Fruit fly (Drosophila melanogaster): ENCODE results near the gene AsnRS.
A peak's percentile ranks its signal among the peaks of the same experiment; 100 is the strongest.

The AsnRS gene

DNA sequence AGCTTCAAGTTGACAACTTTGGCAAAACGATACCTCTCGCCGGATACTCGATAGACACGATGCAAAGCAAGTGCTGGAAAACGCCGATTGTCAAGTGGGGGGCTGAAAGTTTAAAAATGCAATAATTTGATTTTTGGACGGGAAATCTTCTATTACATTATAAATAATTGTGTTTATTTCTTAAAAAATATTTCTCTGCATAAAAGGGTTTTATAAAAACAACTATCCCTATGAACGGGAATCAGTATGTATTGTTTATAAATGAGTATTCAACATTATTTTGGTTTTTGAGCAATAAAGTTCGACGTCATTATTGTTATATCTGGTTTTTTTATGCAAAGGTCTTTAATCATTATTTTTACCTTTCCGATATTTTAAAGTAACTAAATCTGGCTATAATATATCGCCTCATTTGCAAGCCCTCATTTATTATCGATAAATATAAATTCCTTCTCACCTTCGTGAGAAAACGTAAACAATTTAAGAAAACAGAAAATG lies at the start of gene AsnRS, which contains the start of gene DCTN6-p27 (continued):
- TF ChIP-seq CG8632 (GFP tag; optimal IDR thresholded peaks at IDR 0.05), result peak; percentile 53
- TF ChIP-seq Hr38 (GFP tag; optimal IDR thresholded peaks at IDR 0.05), result no peak
- TF ChIP-seq Smox (GFP tag; optimal IDR thresholded peaks at IDR 0.05), result no peak
- TF ChIP-seq esn (GFP tag; optimal IDR thresholded peaks at IDR 0.05), result peak; percentile 80
- TF ChIP-seq fkh (GFP tag; optimal IDR thresholded peaks at IDR 0.05), result peak; percentile 60
- peak; percentile 18 for TF ChIP-seq Sox14 (GFP tag; optimal IDR thresholded peaks at IDR 0.05)
- no peak for TF ChIP-seq CG6808 (GFP tag; optimal IDR thresholded peaks at IDR 0.05)
- peak; percentile 31 for TF ChIP-seq dac (GFP tag; optimal IDR thresholded peaks at IDR 0.05)

DNA sequence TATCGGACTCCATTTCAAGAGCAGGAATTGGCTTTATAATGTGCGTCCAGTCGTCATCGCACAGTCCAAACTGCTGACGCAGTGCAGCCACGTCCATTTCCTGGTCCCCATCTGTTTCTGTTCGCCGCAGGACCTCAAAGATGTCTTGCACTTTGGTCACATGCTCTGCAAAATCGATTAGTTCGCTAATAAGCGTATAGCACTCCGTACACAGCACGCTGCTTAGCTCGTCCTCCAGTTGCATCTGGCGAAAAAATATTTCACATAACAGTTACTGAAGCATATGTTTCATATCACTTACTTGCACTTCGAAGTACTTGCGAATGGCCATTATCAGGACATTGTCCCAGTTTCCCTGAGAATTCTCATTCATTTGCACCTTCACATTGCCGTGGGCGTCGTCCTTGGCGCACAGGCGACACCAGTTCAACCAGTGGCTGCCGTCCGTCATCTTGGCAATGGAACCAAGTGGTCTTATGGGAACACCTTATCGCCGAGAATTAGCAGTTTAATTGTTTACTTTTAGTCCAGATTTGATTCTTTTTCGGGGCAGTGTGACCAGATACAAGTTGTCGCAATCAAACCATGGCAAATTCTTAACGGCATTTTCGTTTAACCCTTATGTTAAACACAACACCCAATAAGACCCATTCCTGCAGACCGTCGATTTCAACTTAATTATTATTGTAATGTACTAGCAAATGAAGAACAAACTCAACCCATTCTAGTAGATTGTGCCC lies 49.6 kb upstream of the AsnRS start, which contains the start of gene CG17568:
Gene CG17568 (minus strand): TSS at position 550 of the 740 bp plus-strand sequence.
- peak; percentile 62 for TF ChIP-seq Eip78C (GFP tag)
- no peak for TF ChIP-seq Met (GFP tag; optimal IDR thresholded peaks at IDR 0.05)
- TF ChIP-seq Hr38 (GFP tag; optimal IDR thresholded peaks at IDR 0.05), result no peak
- no peak for TF ChIP-seq CG7368 (GFP tag; optimal IDR thresholded peaks at IDR 0.05)
- no peak for TF ChIP-seq Eip93F (GFP tag; optimal IDR thresholded peaks at IDR 0.05)
- peak; percentile 3 for TF ChIP-seq esn (GFP tag; optimal IDR thresholded peaks at IDR 0.05)
- peak; percentile 69 for TF ChIP-seq fkh (GFP tag; optimal IDR thresholded peaks at IDR 0.05)

DNA sequence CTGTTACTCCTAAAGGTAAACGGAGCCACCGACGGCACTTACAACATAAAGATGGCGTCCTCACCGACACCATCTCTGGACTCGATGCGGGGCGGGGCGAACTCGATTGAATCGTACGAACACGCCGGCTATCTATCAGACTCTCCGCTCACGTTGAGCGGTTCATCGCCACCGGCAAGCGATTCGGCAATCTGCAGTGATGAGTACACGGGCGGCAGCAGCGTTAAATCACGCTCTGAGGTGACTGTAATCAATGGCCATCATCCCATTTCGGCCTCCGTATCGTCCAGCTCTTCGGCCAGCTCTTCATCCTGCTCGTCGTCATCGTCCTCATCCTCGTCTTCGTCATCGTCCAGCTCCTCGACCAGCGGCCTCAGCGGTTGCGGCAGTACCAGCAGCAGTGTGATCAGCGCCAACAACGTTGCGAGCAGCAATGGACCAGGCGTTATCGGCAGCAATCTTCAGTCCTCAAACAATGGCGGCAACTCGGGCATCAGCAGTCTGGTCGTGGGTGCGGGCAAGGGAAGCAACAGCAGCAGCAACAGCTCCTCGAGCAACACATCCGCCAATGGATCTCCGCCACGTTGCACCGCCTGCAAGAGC lies 36.4 kb upstream of the AsnRS start:
- TF ChIP-seq Hr39 (GFP tag; optimal IDR thresholded peaks at IDR 0.05) (no peak), Eip78C (GFP tag) (peak; percentile 33), svp (GFP tag) (peak; percentile 95), CG6792 (GFP tag; optimal IDR thresholded peaks at IDR 0.05) (no peak), Eip93F (GFP tag; optimal IDR thresholded peaks at IDR 0.05) (no peak), CG10669 (GFP tag; optimal IDR thresholded peaks at IDR 0.05) (no peak)

DNA sequence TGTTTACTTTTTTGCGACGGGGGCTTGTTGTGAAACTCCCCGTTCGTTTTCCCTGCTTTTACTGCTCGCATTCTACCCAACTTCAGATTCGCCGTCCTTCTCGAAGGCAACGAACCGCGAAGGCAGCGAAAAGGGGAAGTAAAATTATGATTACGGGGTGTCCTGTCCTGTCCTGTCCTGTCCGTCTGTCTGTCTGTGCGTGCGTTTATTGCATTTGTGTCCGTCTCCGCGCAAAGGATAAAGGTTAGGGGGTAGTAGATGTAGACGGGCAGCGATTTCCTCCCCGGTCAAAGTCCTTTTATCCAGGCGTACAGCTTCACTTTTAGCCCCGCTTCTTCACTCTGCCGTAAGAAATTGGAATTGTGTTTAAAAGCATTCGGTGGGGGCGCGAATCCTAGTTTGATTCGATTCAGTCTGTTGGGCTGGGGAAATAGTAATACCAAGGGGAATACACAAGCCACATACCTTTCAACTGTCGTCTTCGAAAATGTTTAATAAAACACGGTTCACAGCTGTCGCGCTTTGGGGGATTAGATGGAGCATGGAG lies 35.5 kb upstream of the AsnRS start:
- TF ChIP-seq CG10631 (GFP tag; optimal IDR thresholded peaks at IDR 0.05) (no peak), ss (GFP tag; optimal IDR thresholded peaks at IDR 0.05) (peak; percentile 3 to 17)

DNA sequence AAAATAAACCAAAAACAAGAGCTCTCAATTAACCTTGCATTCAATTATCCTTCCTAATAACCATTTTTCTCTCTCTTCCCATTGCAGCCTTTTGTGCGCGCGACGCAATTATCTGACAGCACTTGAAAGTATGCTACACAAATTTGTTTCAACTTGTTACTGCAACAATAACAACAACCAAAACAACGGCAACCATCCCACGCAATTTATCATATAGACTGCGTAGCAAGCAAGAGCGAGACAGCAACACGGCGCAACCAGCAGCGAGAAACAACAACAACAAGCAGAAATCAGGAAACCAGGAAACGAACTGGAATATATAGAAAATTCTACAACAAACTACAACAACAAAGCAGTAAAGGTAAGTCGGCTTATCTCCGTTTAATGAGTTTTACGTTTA lies 34.2 kb upstream of the AsnRS start:
- TF ChIP-seq dsx (GFP tag; optimal IDR thresholded peaks at IDR 0.05; ENCODE audit: poor library complexity, severe bottlenecking) (peak; percentile 39), Sox14 (GFP tag; optimal IDR thresholded peaks at IDR 0.05) (peak; percentile 56), Met (GFP tag; optimal IDR thresholded peaks at IDR 0.05) (no peak), CG6808 (GFP tag; optimal IDR thresholded peaks at IDR 0.05) (no peak), CG31627 (GFP tag; optimal IDR thresholded peaks at IDR 0.05) (no peak), Eip78C (GFP tag) (peak; percentile 66), acj6 (GFP tag; optimal IDR thresholded peaks at IDR 0.05) (no peak)

DNA sequence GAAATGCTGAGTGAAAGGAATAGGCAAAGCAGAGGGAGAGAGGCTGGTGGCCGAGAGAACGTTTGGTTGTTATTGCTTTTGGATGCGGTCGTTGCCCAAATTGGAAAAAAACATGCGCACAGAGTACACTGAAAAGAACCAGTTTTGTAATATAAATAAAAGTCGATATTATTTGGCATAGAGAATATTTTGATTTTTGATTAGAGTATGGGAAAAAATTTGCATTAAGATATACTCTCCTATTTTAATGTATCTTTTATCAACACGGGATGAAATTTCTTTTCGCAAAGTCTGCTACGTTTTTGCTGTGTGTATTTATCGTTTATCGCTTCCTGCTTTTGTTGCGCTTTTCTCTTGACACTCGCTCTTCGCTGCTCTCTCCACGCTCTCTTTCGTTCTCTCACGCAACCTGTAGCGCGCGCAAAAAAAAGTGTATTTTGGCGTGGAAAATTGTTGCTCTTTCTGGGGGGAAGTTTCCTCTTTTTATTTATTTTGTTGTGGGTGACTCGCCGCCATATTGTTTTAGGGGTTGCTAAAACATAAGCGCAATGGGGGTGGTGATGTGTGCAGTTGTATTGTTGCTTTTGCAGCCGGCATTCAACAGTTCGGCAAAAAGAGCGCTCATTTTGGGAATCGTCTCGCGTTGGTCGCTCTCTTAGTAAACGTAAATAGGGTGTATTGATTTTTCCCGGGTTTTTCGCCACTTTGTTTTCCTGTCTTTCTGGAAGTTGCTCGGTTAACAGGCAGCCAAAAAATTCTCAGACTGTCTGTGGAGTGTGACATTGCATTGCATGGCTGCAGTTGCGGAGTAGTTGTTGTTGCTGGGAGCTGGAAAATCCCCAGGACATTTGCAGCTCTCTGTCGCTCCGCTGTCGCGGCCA lies 33.4 kb upstream of the AsnRS start:
- TF ChIP-seq fd85E (GFP tag; optimal IDR thresholded peaks at IDR 0.05) (peak; percentile 83), dsx (GFP tag; optimal IDR thresholded peaks at IDR 0.05; ENCODE audit: poor library complexity, severe bottlenecking) (peak; percentile 85), CG6808 (GFP tag; optimal IDR thresholded peaks at IDR 0.05) (peak; percentile 87), CG8632 (GFP tag; optimal IDR thresholded peaks at IDR 0.05) (peak; percentile 92), CG6792 (GFP tag; optimal IDR thresholded peaks at IDR 0.05) (peak; percentile 94), acj6 (GFP tag; optimal IDR thresholded peaks at IDR 0.05) (peak; percentile 96), CG7368 (GFP tag; optimal IDR thresholded peaks at IDR 0.05) (peak; percentile 95), fkh (GFP tag; optimal IDR thresholded peaks at IDR 0.05) (peak; percentile 72), dac (GFP tag; optimal IDR thresholded peaks at IDR 0.05) (peak; percentile 90), ss (GFP tag; optimal IDR thresholded peaks at IDR 0.05) (peak; percentile 78 to 87), salr (GFP tag; optimal IDR thresholded peaks at IDR 0.05) (peak; percentile 66 to 95), topi (GFP tag; optimal IDR thresholded peaks at IDR 0.05) (peak; percentile 96), CG4318 (GFP tag; optimal IDR thresholded peaks at IDR 0.05) (peak; percentile 95), CG6854 (GFP tag; optimal IDR thresholded peaks at IDR 0.05) (peak; percentile 89), CG3032 (tag; optimal IDR thresholded peaks at IDR 0.05) (peak; percentile 90), Ets96B (tag; optimal IDR thresholded peaks at IDR 0.05) (peak; percentile 92), CG6276 (GFP tag; optimal IDR thresholded peaks at IDR 0.05) (peak; percentile 98), Eip75B (GFP tag; optimal IDR thresholded peaks at IDR 0.05) (peak; percentile 97), fd59A (GFP tag; optimal IDR thresholded peaks at IDR 0.05) (peak; percentile 79), CG15336 (GFP tag; IDR thresholded peaks at IDR 0.05) (peak; percentile 99), Hr38 (GFP tag; optimal IDR thresholded peaks at IDR 0.05) (peak; percentile 82), svp (GFP tag) (peak; percentile 98), CG1621 (tag; optimal IDR thresholded peaks at IDR 0.05) (peak; percentile 83), CG10669 (GFP tag; optimal IDR thresholded peaks at IDR 0.05) (peak; percentile 92)

Data from whole organism, prepupa.